Worm (Caenorhabditis elegans) whole organism, L1 larva: ENCODE data around the gene slc-17.4.

Experiments
- ama-1 ChIP-seq: fragments of 150-350 bp; optimal IDR thresholded peaks from 2 replicates; lab custom pipeline; 2014
- ces-1 ChIP-seq: fragments of 150-350 bp; optimal IDR thresholded peaks from 2 replicates; lab custom pipeline; 2014; ENCODE audit warnings: missing biosample characterization, missing genetic modification reagents, missing genetic modification characterization
- egl-27 ChIP-seq, 2 experiments: fragments of 150-350 bp in 1 of 2; sonication (generic microtip); optimal IDR thresholded peaks; 3 replicates each; lab custom pipeline; 2017 to 2018; ENCODE audit warnings: missing biosample characterization in 2 of 2, missing genetic modification characterization in 2 of 2, missing genetic modification reagents in 2 of 2
- jun-1 ChIP-seq: fragments of 150-350 bp; optimal IDR thresholded peaks from 2 replicates; lab custom pipeline; 2014; ENCODE audit warnings: missing biosample characterization, missing genetic modification reagents, missing genetic modification characterization
- lin-15B ChIP-seq: fragments of 150-350 bp; sonication (generic microtip); optimal IDR thresholded peaks from 3 replicates; lab custom pipeline; 2014; ENCODE audit warnings: missing biosample characterization, missing genetic modification characterization
- lsy-2 ChIP-seq, 2 experiments: fragments of 150-350 bp; optimal IDR thresholded peaks; 2 replicates each; lab custom pipeline; 2014; ENCODE audit warnings: missing biosample characterization in 2 of 2, missing genetic modification characterization in 2 of 2
- mdl-1 ChIP-seq, 2 experiments: fragments of 150-350 bp; optimal IDR thresholded peaks; 2 replicates each; lab custom pipeline; 2014 to 2017; ENCODE audit warnings: missing biosample characterization in 2 of 2, missing genetic modification characterization in 2 of 2, inconsistent platforms in 1 of 2
- nhr-76 ChIP-seq: sonication (generic microtip); optimal IDR thresholded peaks from 2 replicates; lab custom pipeline; 2017; ENCODE audit warnings: missing biosample characterization, missing genetic modification characterization
- pax-3 ChIP-seq: fragments of 200-800 bp; sonication (Bioruptor generic); optimal IDR thresholded peaks from 2 replicates; lab custom pipeline; 2018; ENCODE audit warnings: mild to moderate bottlenecking, missing genetic modification characterization, moderate library complexity, missing compliant biosample characterization
- tlp-1 ChIP-seq: fragments of 150-350 bp; optimal IDR thresholded peaks from 2 replicates; lab custom pipeline; 2014; ENCODE audit warnings: missing biosample characterization, missing genetic modification characterization

- TF ChIP-seq ama-1 (lab: Kevin White, UChicago) = no peak
- no peak for TF ChIP-seq lsy-2 (tag; optimal IDR thresholded peaks at IDR 0.05; lab: Kevin White, UChicago)
- TF ChIP-seq mdl-1 (tag; optimal IDR thresholded peaks at IDR 0.05; lab: Kevin White, UChicago) = no peak
- no peak for TF ChIP-seq pax-3 (tag; lab: Kevin White, UChicago)
- no peak for TF ChIP-seq ces-1 (GFP tag; lab: Kevin White, UChicago)
- no peak for TF ChIP-seq jun-1
- TF ChIP-seq tlp-1 (tag; lab: Kevin White, UChicago) = no peak
- no peak for TF ChIP-seq egl-27 (tag; optimal IDR thresholded peaks at IDR 0.05; lab: Kevin White, UChicago)
- TF ChIP-seq lin-15B (tag; lab: Kevin White, UChicago) = no peak
- no peak for TF ChIP-seq nhr-76 (tag; lab: Kevin White, UChicago)
These were observed 17.9 kb downstream of the slc-17.4 start, which contains the start of gene gln-5 for ce11 chrIV:17273602-17274110.
